Worm (Caenorhabditis elegans): Measurements from ENCODE around the gene srh-34.

ce11 chrV:487980-488379 lies 41.5 kb upstream of the srh-34 start:
- TF ChIP-seq jun-1 (tag; optimal IDR thresholded peaks at IDR 0.05) (no peak), egl-27 (tag; optimal IDR thresholded peaks at IDR 0.05) (no peak), F16B12.6 (tag; optimal IDR thresholded peaks at IDR 0.05) (no peak), nhr-12 (tag; optimal IDR thresholded peaks at IDR 0.05) (no peak)
